Worm (Caenorhabditis elegans): ENCODE data around the gene try-13.

Gene try-13

ce11 chrV:7476766-7477165 is 36.9 kb downstream of the try-13 start, which contains the start of gene srh-125:
Gene srh-125, minus strand, starts transcription at chrV:7476866.
- TF ChIP-seq let-607 (tag; optimal IDR thresholded peaks at IDR 0.05) = no peak
- TF ChIP-seq dpff-1 (tag; optimal IDR thresholded peaks at IDR 0.05) = no peak
- no peak for TF ChIP-seq B0019.2 (GFP tag; conservative IDR thresholded peaks at IDR 0.05)
- no peak for TF ChIP-seq T26A5.8 (tag; optimal IDR thresholded peaks at IDR 0.05)
- TF ChIP-seq lin-26 (GFP tag; IDR thresholded peaks at IDR 0.05) = no peak

ce11 chrV:7478404-7478803 is 38.5 kb downstream of the try-13 start, which contains the start of gene str-190:
Gene str-190, minus strand, starts transcription at chrV:7478504.
- TF ChIP-seq nhr-120 (GFP tag; IDR thresholded peaks at IDR 0.05) (no peak), rec-8 (tag; optimal IDR thresholded peaks at IDR 0.05) (no peak), athp-1 (tag; optimal IDR thresholded peaks at IDR 0.05) (no peak), snpc-3.4 (tag; optimal IDR thresholded peaks at IDR 0.05) (no peak), lsl-1 (GFP tag; optimal IDR thresholded peaks at IDR 0.05) (no peak), B0336.3 (GFP tag; IDR thresholded peaks at IDR 0.05) (no peak), B0035.1 (tag; optimal IDR thresholded peaks at IDR 0.05) (no peak), zfh-2 (GFP tag; conservative IDR thresholded peaks at IDR 0.05) (no peak)

- TF ChIP-seq F52B5.7 (tag; optimal IDR thresholded peaks at IDR 0.05) (no peak), athp-1 (tag; optimal IDR thresholded peaks at IDR 0.05) (no peak), pha-4 (tag; optimal IDR thresholded peaks at IDR 0.05) (no peak), mxl-1 (tag; optimal IDR thresholded peaks at IDR 0.05) (no peak)
Measured at ce11 chrV:7480949-7481348, 41.0 kb downstream of the try-13 start, which contains the start of gene C18B10.6. Gene C18B10.6, minus strand, starts transcription at chrV:7481049.

- TF ChIP-seq dox-1 (GFP tag; IDR thresholded peaks at IDR 0.05) (no peak), repo-1 (tag; optimal IDR thresholded peaks at IDR 0.05) (no peak), tbp1 (GFP tag; optimal IDR thresholded peaks at IDR 0.05) (no peak), ztf-22 (GFP tag; optimal IDR thresholded peaks at IDR 0.05) (no peak), dpff-1 (tag; optimal IDR thresholded peaks at IDR 0.05) (no peak), attf-3 (GFP tag; conservative IDR thresholded peaks at IDR 0.05) (no peak), aptf-3 (GFP tag; IDR thresholded peaks at IDR 0.05) (no peak), bed-2 (GFP tag; IDR thresholded peaks at IDR 0.05) (no peak), mxl-1 (tag; optimal IDR thresholded peaks at IDR 0.05) (no peak), lin-26 (GFP tag; IDR thresholded peaks at IDR 0.05) (no peak), him-1 (tag; optimal IDR thresholded peaks at IDR 0.05) (no peak), F23B12.7 (tag; optimal IDR thresholded peaks at IDR 0.05; ENCODE audit: insufficient read depth) (no peak), nhr-90 (tag; optimal IDR thresholded peaks at IDR 0.05) (no peak), let-526 (GFP tag; IDR thresholded peaks at IDR 0.05) (no peak), xnd-1 (tag; optimal IDR thresholded peaks at IDR 0.05) (no peak), tbx-9 (tag; optimal IDR thresholded peaks at IDR 0.05; ENCODE audit: borderline replicate concordance) (no peak), snpc-4 (GFP tag; optimal IDR thresholded peaks at IDR 0.05) (no peak), snpc-4 (tag; optimal IDR thresholded peaks at IDR 0.05) (no peak), tlf-1 (GFP tag; optimal IDR thresholded peaks at IDR 0.05) (no peak), sptf-2 (GFP tag; optimal IDR thresholded peaks at IDR 0.05) (no peak)
Measured at ce11 chrV:7485000-7485399, 45.1 kb downstream of the try-13 start, which contains the start of gene srbc-8. Gene srbc-8, minus strand, starts transcription at chrV:7485100.

DNA sequence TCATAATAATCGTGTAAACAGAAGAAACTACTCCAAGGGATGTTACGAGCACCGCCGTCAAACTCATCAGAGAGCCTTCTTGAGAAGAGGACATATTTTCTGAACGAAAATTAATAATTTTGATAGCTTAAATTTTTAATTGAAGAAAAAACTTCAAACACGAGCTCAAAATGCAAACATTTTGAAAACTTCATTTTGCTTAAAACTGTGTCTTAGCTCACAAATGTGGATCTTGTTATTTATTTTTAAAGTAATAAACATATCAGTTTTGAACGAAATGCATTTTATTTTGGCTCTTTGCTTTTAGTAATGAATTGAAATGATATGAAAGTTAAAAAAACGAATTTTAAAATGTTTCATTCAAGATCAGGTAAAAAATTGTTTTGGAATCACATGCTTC is 47.6 kb downstream of the try-13 start, which contains the start of gene srbc-7:
Gene srbc-7 (minus strand): TSS at position 101 of the 400 bp plus-strand sequence.
- TF ChIP-seq gei-17 (GFP tag; optimal IDR thresholded peaks at IDR 0.05) = no peak
- no peak for TF ChIP-seq ztf-26 (tag; optimal IDR thresholded peaks at IDR 0.05)
- no peak for TF ChIP-seq hmg-20 (GFP tag; IDR thresholded peaks at IDR 0.05)
